Fruit fly (Drosophila melanogaster) whole organism: Measurements from ENCODE around the gene PhKgamma.

Experiments used
- Dll ChIP-seq: fragments of >200 bp; optimal IDR thresholded peaks from 2 replicates; lab custom pipeline; 2017
- EcR ChIP-seq, 2 experiments: fragments of >200 bp; optimal IDR thresholded peaks; 2 replicates each; lab custom pipeline; 2017; ENCODE audit warnings: missing biosample characterization in 2 of 2, missing genetic modification characterization in 2 of 2, missing genetic modification reagents in 2 of 2
- pan ChIP-seq: fragments of >200 bp; optimal IDR thresholded peaks from 2 replicates; lab custom pipeline; 2017
- psq ChIP-seq: fragments of >200 bp; optimal IDR thresholded peaks from 2 replicates; lab custom pipeline; 2017
- usp ChIP-seq: fragments of >200 bp; optimal IDR thresholded peaks from 2 replicates; lab custom pipeline; 2017; ENCODE audit warnings: missing biosample characterization, missing genetic modification characterization, mixed read lengths

dm6 chrX:11678539-11679040 lies 16.3 kb upstream of the PhKgamma start, which contains the start of the genes Vlet and bif:
- TF ChIP-seq psq (lab: Kevin White, UChicago) (no peak), Dll (lab: Kevin White, UChicago) (no peak), usp (no peak), pan (lab: Kevin White, UChicago) (no peak), EcR (GFP tag; optimal IDR thresholded peaks at IDR 0.05; lab: Kevin White, UChicago) (no peak)
